Worm (Caenorhabditis elegans): ENCODE data around the gene H01G02.1.
A peak's percentile ranks its signal among the peaks of the same experiment; 100 is the strongest.

Gene H01G02.1

ce11 chrIV:11812017-11812416 is 8.1 kb upstream of the H01G02.1 start:
- TF ChIP-seq fkh-8 (tag; optimal IDR thresholded peaks at IDR 0.05) (peak; percentile 66), sox-4 (tag; optimal IDR thresholded peaks at IDR 0.05) (peak; percentile 23), nhr-47 (tag; optimal IDR thresholded peaks at IDR 0.05) (peak; percentile 45), jun-1 (tag; optimal IDR thresholded peaks at IDR 0.05) (no peak), dsc-1 (tag; optimal IDR thresholded peaks at IDR 0.05) (peak; percentile 88), ceh-82 (tag; optimal IDR thresholded peaks at IDR 0.05) (peak in 1 of 3 experiments; percentile 8), mdl-1 (tag; optimal IDR thresholded peaks at IDR 0.05) (no peak), ztf-4 (tag; optimal IDR thresholded peaks at IDR 0.05) (no peak), nhr-71 (tag; optimal IDR thresholded peaks at IDR 0.05) (peak; percentile 49)

DNA sequence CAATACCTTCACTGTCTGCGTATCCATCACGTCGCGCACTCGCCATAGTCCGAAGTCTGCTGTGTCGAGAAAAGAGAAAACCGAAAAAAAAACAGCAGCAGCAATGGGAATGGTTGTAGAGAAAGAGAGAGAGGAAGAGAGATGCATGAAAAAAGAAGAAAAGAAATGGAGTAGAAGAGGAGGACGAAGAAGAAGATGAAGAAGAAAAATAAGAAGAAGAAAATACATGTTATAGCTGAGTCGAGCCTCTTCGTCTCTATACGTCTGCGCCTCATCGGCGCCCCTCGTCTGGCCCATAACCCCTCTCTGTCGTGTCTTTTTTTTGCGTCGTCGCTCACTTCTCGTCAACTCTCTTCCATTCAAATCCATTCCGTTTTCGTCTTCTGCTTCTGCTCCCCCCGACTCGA is 5.8 kb upstream of the H01G02.1 start:
- TF ChIP-seq nhr-28 (tag; optimal IDR thresholded peaks at IDR 0.05) = no peak
- peak; percentile 28 for TF ChIP-seq skn-1 (tag; optimal IDR thresholded peaks at IDR 0.05)
- peak; percentile 62 for TF ChIP-seq aly-2 (tag; optimal IDR thresholded peaks at IDR 0.05)
- no peak for TF ChIP-seq ama-1 (optimal IDR thresholded peaks at IDR 0.05)
- peak in 1 of 2 experiments; percentile 40 for TF ChIP-seq mdl-1 (tag; optimal IDR thresholded peaks at IDR 0.05)
- no peak for TF ChIP-seq hlh-4 (tag; optimal IDR thresholded peaks at IDR 0.05)
- TF ChIP-seq zip-4 (GFP tag; optimal IDR thresholded peaks at IDR 0.05) = no peak
- no peak for TF ChIP-seq ztf-11 (tag; optimal IDR thresholded peaks at IDR 0.05)
- peak; percentile 89 for TF ChIP-seq fkh-8 (tag; optimal IDR thresholded peaks at IDR 0.05)
- TF ChIP-seq dpl-1 (GFP tag; optimal IDR thresholded peaks at IDR 0.05) = peak; percentile 27 to 49 (median 46)
- TF ChIP-seq mab-9 (GFP tag; IDR thresholded peaks at IDR 0.05) = no peak; the same call in 1 of the 2 replicates
- no peak for TF ChIP-seq lin-13 (GFP tag; optimal IDR thresholded peaks at IDR 0.05)
- peak in 1 of 2 experiments; percentile 83 for TF ChIP-seq egl-27 (tag; optimal IDR thresholded peaks at IDR 0.05)
- TF ChIP-seq tbx-2 (tag; optimal IDR thresholded peaks at IDR 0.05) = peak; percentile 75
- TF ChIP-seq ceh-8 (GFP tag; optimal IDR thresholded peaks at IDR 0.05) = peak; percentile 20
- peak; percentile 30 for TF ChIP-seq sox-4 (tag; optimal IDR thresholded peaks at IDR 0.05)
- peak; percentile 58 for TF ChIP-seq isw-1 (GFP tag; IDR thresholded peaks at IDR 0.05)
- peak; percentile 60 for TF ChIP-seq C16A3.4 (tag; optimal IDR thresholded peaks at IDR 0.05)
- peak; percentile 14 for TF ChIP-seq nhr-11 (tag; optimal IDR thresholded peaks at IDR 0.05)
- TF ChIP-seq grh-1 (GFP tag; IDR thresholded peaks at IDR 0.05) = no peak
- TF ChIP-seq mep-1 (tag; optimal IDR thresholded peaks at IDR 0.05) = peak; percentile 88
- no peak for TF ChIP-seq hlh-17 (GFP tag; optimal IDR thresholded peaks at IDR 0.05; ENCODE audit: borderline replicate concordance)
- TF ChIP-seq lin-14 (GFP tag; optimal IDR thresholded peaks at IDR 0.05) = peak; percentile 97
- TF ChIP-seq xbp-1 (tag; optimal IDR thresholded peaks at IDR 0.05) = peak; percentile 55
- TF ChIP-seq nhr-90 (tag; optimal IDR thresholded peaks at IDR 0.05; ENCODE audit: poor library complexity) = no peak
- peak; percentile 91 for TF ChIP-seq nhr-71 (tag; optimal IDR thresholded peaks at IDR 0.05)
- no peak for TF ChIP-seq ceh-90 (tag; optimal IDR thresholded peaks at IDR 0.05)
- peak; percentile 65 to 78 for TF ChIP-seq efl-1 (optimal IDR thresholded peaks at IDR 0.05)
- peak in 1 of 2 experiments; percentile 31 for TF ChIP-seq efl-1 (GFP tag; optimal IDR thresholded peaks at IDR 0.05 in 1 of 2)
- TF ChIP-seq sptf-1 (tag; optimal IDR thresholded peaks at IDR 0.05) = no peak
- TF ChIP-seq zag-1 (tag; optimal IDR thresholded peaks at IDR 0.05) = peak; percentile 76
- TF ChIP-seq unc-98 (GFP tag; IDR thresholded peaks at IDR 0.05) = no peak
- peak; percentile 66 for TF ChIP-seq fos-1 (tag; optimal IDR thresholded peaks at IDR 0.05)
- TF ChIP-seq lin-15B (tag; optimal IDR thresholded peaks at IDR 0.05) = no peak
- no peak for TF ChIP-seq tlp-1 (tag; optimal IDR thresholded peaks at IDR 0.05)
- no peak for TF ChIP-seq pax-3 (tag; optimal IDR thresholded peaks at IDR 0.05)
- peak; percentile 67 for TF ChIP-seq unc-130 (tag; optimal IDR thresholded peaks at IDR 0.05)
- no peak for TF ChIP-seq aha-1 (tag; optimal IDR thresholded peaks at IDR 0.05)
- no peak for TF ChIP-seq efl-3 (GFP tag; optimal IDR thresholded peaks at IDR 0.05)
- TF ChIP-seq fkh-10 (GFP tag; optimal IDR thresholded peaks at IDR 0.05) = peak; percentile 72
- peak; percentile 46 for TF ChIP-seq egl-13 (tag; optimal IDR thresholded peaks at IDR 0.05)
- peak; percentile 42 for TF ChIP-seq jun-1 (tag; optimal IDR thresholded peaks at IDR 0.05)
- TF ChIP-seq snu-23 (GFP tag; optimal IDR thresholded peaks at IDR 0.05) = peak; percentile 87
- TF ChIP-seq lin-39 (tag; optimal IDR thresholded peaks at IDR 0.05) = peak; percentile 21
- no peak for TF ChIP-seq nhr-76 (tag; optimal IDR thresholded peaks at IDR 0.05)
- peak; percentile 36 for TF ChIP-seq snpc-4 (tag; optimal IDR thresholded peaks at IDR 0.05)
- peak; percentile 82 for TF ChIP-seq swsn-7 (tag; optimal IDR thresholded peaks at IDR 0.05)
